Worm (Caenorhabditis elegans) whole organism, L4 larva: ENCODE data around the gene T03D8.6.

ENCODE experiments used
- ZK337.2 ChIP-seq: fragments of 200-800 bp; sonication (Bioruptor generic); IDR thresholded peaks from 2 replicates; pipeline ENCODE4 v1.3.6; 2022; ENCODE audit warnings: missing genetic modification reagents, missing genetic modification characterization, missing compliant biosample characterization
- daf-19 ChIP-seq: fragments of 200-800 bp; sonication (Bioruptor generic); conservative IDR thresholded peaks from 2 replicates; pipeline ENCODE4 v1.3.6; 2022; ENCODE audit warnings: missing genetic modification characterization, missing compliant biosample characterization
- nhr-25 ChIP-seq: sonication (generic microtip); optimal IDR thresholded peaks from 2 replicates; lab custom pipeline; 2017; ENCODE audit warnings: missing genetic modification characterization, mild to moderate bottlenecking, missing compliant biosample characterization, antibody characterized with exemption, moderate library complexity, borderline replicate concordance; ENCODE audit not compliant: insufficient read depth

ce11 chrV:20802906-20803305 lies 17.2 kb downstream of the T03D8.6 start, which contains the start of gene Y44A6D.5:
- TF ChIP-seq ZK337.2 (GFP tag; lab: Robert Waterston, UW) (no peak), daf-19 (no peak), nhr-25 (tag; lab: Kevin White, UChicago) (no peak)
